Fruit fly (Drosophila melanogaster) whole organism, embryonic: ENCODE data around the gene HtrA2.

Experiments
- Atf6 ChIP-seq: fragments of 200-800 bp; sonication (Bioruptor generic); IDR thresholded peaks from 2 replicates; pipeline ENCODE4 v1.3.6; 2022; ENCODE audit warnings: missing biosample characterization, missing genetic modification characterization
- B-H1 ChIP-seq: fragments of 200-800 bp; sonication (Bioruptor generic); IDR thresholded peaks from 3 replicates; pipeline ENCODE4 v1.3.6; 2022; ENCODE audit warnings: missing biosample characterization, missing genetic modification characterization
- Blimp-1 ChIP-seq: fragments of 200-800 bp; sonication (Bioruptor generic); optimal IDR thresholded peaks from 3 replicates; lab custom pipeline; 2018; ENCODE audit warnings: missing biosample characterization, missing genetic modification characterization, mild to moderate bottlenecking, moderate library complexity, missing genetic modification reagents
- CG10267 ChIP-seq: fragments of 200-800 bp; sonication (Bioruptor generic); optimal IDR thresholded peaks from 2 replicates; lab custom pipeline; 2018; ENCODE audit warnings: missing biosample characterization, mild to moderate bottlenecking, missing genetic modification characterization, moderate library complexity
- CG1602 ChIP-seq: fragments of 200-800 bp; sonication (Bioruptor generic); optimal IDR thresholded peaks from 3 replicates; lab custom pipeline; 2016; ENCODE audit warnings: missing biosample characterization, missing genetic modification characterization
- CG16813 ChIP-seq: fragments of 200-800 bp; sonication (Bioruptor generic); IDR thresholded peaks from 3 replicates; pipeline ENCODE4 v1.3.6; 2022; ENCODE audit warnings: missing biosample characterization, missing genetic modification characterization; ENCODE audit not compliant: partially characterized antibody
- CG2199 ChIP-seq: fragments of 200-800 bp; sonication (Bioruptor generic); IDR thresholded peaks from 3 replicates; pipeline ENCODE4 v1.3.6; 2022; ENCODE audit warnings: missing biosample characterization, missing genetic modification characterization
- CG2889 ChIP-seq: fragments of 200-800 bp; sonication (Bioruptor generic); IDR thresholded peaks from 3 replicates; pipeline ENCODE4 v1.3.6; 2022; ENCODE audit warnings: missing biosample characterization, missing genetic modification characterization
- CG31441 ChIP-seq: fragments of 200-800 bp; sonication (Bioruptor generic); IDR thresholded peaks from 2 replicates; pipeline ENCODE4 v1.3.6; 2022; ENCODE audit warnings: missing biosample characterization, missing genetic modification characterization
- CG3163 ChIP-seq: fragments of 200-800 bp; sonication (Bioruptor generic); optimal IDR thresholded peaks from 3 replicates; lab custom pipeline; 2016; ENCODE audit warnings: missing biosample characterization, missing genetic modification characterization
- CG42726 ChIP-seq: fragments of 200-800 bp; sonication (Bioruptor generic); IDR thresholded peaks from 2 replicates; pipeline ENCODE4 v1.3.6; 2022; ENCODE audit warnings: missing biosample characterization, missing genetic modification characterization; ENCODE audit not compliant: partially characterized antibody
- CG4360 ChIP-seq: fragments of 200-800 bp; sonication (Bioruptor generic); IDR thresholded peaks from 2 replicates; pipeline ENCODE4 v1.3.6; 2022; ENCODE audit warnings: missing biosample characterization, missing genetic modification characterization
- CG4404 ChIP-seq: fragments of 200-800 bp; sonication (Bioruptor generic); IDR thresholded peaks from 2 replicates; pipeline ENCODE4 v1.3.6; 2022; ENCODE audit warnings: missing biosample characterization, missing genetic modification characterization
- CG6791 ChIP-seq: fragments of 200-800 bp; sonication (Bioruptor generic); IDR thresholded peaks from 3 replicates; pipeline ENCODE4 v1.3.6; 2022; ENCODE audit warnings: missing biosample characterization, missing genetic modification characterization; ENCODE audit not compliant: partially characterized antibody
- CG7556 ChIP-seq: fragments of 200-800 bp; sonication (Bioruptor generic); optimal IDR thresholded peaks from 2 replicates; lab custom pipeline; 2017; ENCODE audit warnings: missing biosample characterization, mild to moderate bottlenecking, missing genetic modification characterization
- CG9215 ChIP-seq: fragments of 200-800 bp; sonication (Bioruptor generic); IDR thresholded peaks from 2 replicates; pipeline ENCODE4 v1.3.6; 2022; ENCODE audit warnings: missing biosample characterization, missing genetic modification characterization
- CG9727 ChIP-seq: fragments of 200-800 bp; sonication (Bioruptor generic); optimal IDR thresholded peaks from 3 replicates; lab custom pipeline; 2017; ENCODE audit warnings: missing biosample characterization, mild to moderate bottlenecking, missing genetic modification characterization
- Chrac-16 ChIP-seq: fragments of 200-800 bp; sonication (Bioruptor generic); optimal IDR thresholded peaks from 3 replicates; lab custom pipeline; 2016; ENCODE audit warnings: missing biosample characterization, missing genetic modification characterization
- Deaf1 ChIP-seq: fragments of 200-800 bp; optimal IDR thresholded peaks from 3 replicates; lab custom pipeline; 2019; ENCODE audit warnings: missing biosample characterization, mild to moderate bottlenecking, missing genetic modification characterization, moderate library complexity
- MESR4 ChIP-seq: fragments of 200-800 bp; sonication (Bioruptor generic); optimal IDR thresholded peaks from 2 replicates; lab custom pipeline; 2018; ENCODE audit warnings: missing biosample characterization, mild to moderate bottlenecking, missing genetic modification characterization, moderate library complexity
- Med ChIP-seq: fragments of 200-800 bp; sonication (Bioruptor generic); peaks from one replicate; lab custom pipeline; 2016; ENCODE audit warnings: missing biosample characterization, missing genetic modification characterization, mild to moderate bottlenecking, inconsistent platforms, moderate library complexity
- Six4 ChIP-seq: fragments of 200-800 bp; sonication (Bioruptor generic); optimal IDR thresholded peaks from 2 replicates; lab custom pipeline; 2016; ENCODE audit warnings: missing biosample characterization, missing genetic modification characterization
- ab ChIP-seq: fragments of 200-800 bp; sonication (Bioruptor generic); optimal IDR thresholded peaks from 2 replicates; lab custom pipeline; 2016; ENCODE audit warnings: missing biosample characterization, missing genetic modification characterization
- ase ChIP-seq: fragments of 200-800 bp; sonication (Bioruptor generic); IDR thresholded peaks from 3 replicates; pipeline ENCODE4 v1.3.6; 2022; ENCODE audit warnings: missing biosample characterization, missing genetic modification characterization
- ato ChIP-seq: fragments of 200-800 bp; sonication (Bioruptor generic); IDR thresholded peaks from 2 replicates; pipeline ENCODE4 v1.3.6; 2022; ENCODE audit warnings: missing biosample characterization, missing genetic modification characterization; ENCODE audit not compliant: partially characterized antibody
- bsh ChIP-seq, 2 experiments: fragments of 200-800 bp; sonication (Bioruptor generic); optimal IDR thresholded peaks; 2 replicates each; lab custom pipeline; 2017 to 2018; ENCODE audit warnings: mild to moderate bottlenecking in 2 of 2, missing biosample characterization in 2 of 2, missing genetic modification characterization in 2 of 2, moderate library complexity in 1 of 2
- cg ChIP-seq: fragments of 200-800 bp; sonication (Bioruptor generic); optimal IDR thresholded peaks from 3 replicates; lab custom pipeline; 2019; ENCODE audit warnings: missing biosample characterization, mild to moderate bottlenecking, missing genetic modification characterization, moderate library complexity
- chm ChIP-seq: fragments of 200-800 bp; sonication (Bioruptor generic); IDR thresholded peaks from 2 replicates; pipeline ENCODE4 v1.3.6; 2022; ENCODE audit warnings: missing biosample characterization, missing genetic modification characterization
- dpn ChIP-seq, 2 experiments: fragments of 200-800 bp; sonication (Bioruptor generic); optimal IDR thresholded peaks; 3 replicates each; lab custom pipeline; 2016; ENCODE audit warnings: missing biosample characterization in 2 of 2, missing genetic modification characterization in 2 of 2
- eve ChIP-seq, 2 experiments: fragments of >200 bp; optimal IDR thresholded peaks; 2 replicates each; lab custom pipeline; 2017; ENCODE audit warnings: missing biosample characterization in 2 of 2, missing genetic modification characterization in 2 of 2
- ftz-f1 ChIP-seq: fragments of 200-800 bp; sonication (Bioruptor generic); optimal IDR thresholded peaks from 2 replicates; lab custom pipeline; 2016; ENCODE audit warnings: missing biosample characterization, missing genetic modification characterization
- gsb ChIP-seq: fragments of 200-800 bp; sonication (Bioruptor generic); IDR thresholded peaks from 2 replicates; pipeline ENCODE4 v1.3.6; 2022; ENCODE audit warnings: missing biosample characterization, missing genetic modification characterization
- hth ChIP-seq: fragments of >200 bp; optimal IDR thresholded peaks from 2 replicates; lab custom pipeline; 2017; ENCODE audit warnings: inconsistent platforms
- ind ChIP-seq: fragments of 200-800 bp; sonication (Bioruptor generic); optimal IDR thresholded peaks from 3 replicates; lab custom pipeline; 2016; ENCODE audit warnings: missing biosample characterization, missing genetic modification characterization
- kni ChIP-seq: fragments of 200-800 bp; sonication (Bioruptor generic); optimal IDR thresholded peaks from 3 replicates; lab custom pipeline; 2017; ENCODE audit warnings: mild to moderate bottlenecking, missing biosample characterization, missing genetic modification reagents, missing genetic modification characterization
- pros ChIP-seq: fragments of 200-800 bp; sonication (Bioruptor generic); optimal IDR thresholded peaks from 3 replicates; lab custom pipeline; 2019; ENCODE audit warnings: missing biosample characterization, mild to moderate bottlenecking, missing genetic modification characterization, moderate library complexity
- ranshi ChIP-seq: fragments of 200-800 bp; sonication (Bioruptor generic); IDR thresholded peaks from 2 replicates; pipeline ENCODE4 v1.3.6; 2022; ENCODE audit warnings: missing biosample characterization, missing genetic modification characterization
- row ChIP-seq: fragments of 200-800 bp; sonication (Bioruptor generic); IDR thresholded peaks from 3 replicates; pipeline ENCODE4 v1.3.6; 2022; ENCODE audit warnings: missing biosample characterization, missing genetic modification characterization
- seq ChIP-seq: fragments of 200-800 bp; sonication (Bioruptor generic); IDR thresholded peaks from 2 replicates; pipeline ENCODE4 v1.3.6; 2022; ENCODE audit warnings: missing biosample characterization, missing genetic modification characterization
- sna ChIP-seq: fragments of 200-800 bp; sonication (Bioruptor generic); IDR thresholded peaks from 2 replicates; pipeline ENCODE4 v1.3.6; 2022; ENCODE audit warnings: missing biosample characterization, missing genetic modification characterization; ENCODE audit not compliant: partially characterized antibody
- sr ChIP-seq: fragments of 200-800 bp; sonication (Bioruptor generic); IDR thresholded peaks from 3 replicates; pipeline ENCODE4 v1.3.6; 2022; ENCODE audit warnings: missing biosample characterization, missing genetic modification characterization
- tll ChIP-seq, 2 experiments: fragments of 200-800 bp in 1 of 2; fragments of >200 bp in 1 of 2; sonication (Bioruptor generic) in 1 of 2; optimal IDR thresholded peaks; 2 replicates each; lab custom pipeline; 2017 to 2019; ENCODE audit warnings: missing biosample characterization in 2 of 2, missing genetic modification characterization in 2 of 2, mild to moderate bottlenecking in 1 of 2, moderate library complexity in 1 of 2
- trem ChIP-seq: fragments of 200-800 bp; optimal IDR thresholded peaks from 3 replicates; lab custom pipeline; 2019; ENCODE audit warnings: missing biosample characterization, mild to moderate bottlenecking, missing genetic modification characterization, moderate library complexity
- twi ChIP-seq: fragments of 200-800 bp; optimal IDR thresholded peaks from 2 replicates; lab custom pipeline; 2019; ENCODE audit warnings: missing biosample characterization, mild to moderate bottlenecking, missing genetic modification characterization, moderate library complexity
- vfl ChIP-seq: fragments of 200-800 bp; sonication (Bioruptor generic); optimal IDR thresholded peaks from 2 replicates; lab custom pipeline; 2016; ENCODE audit warnings: missing biosample characterization, missing genetic modification characterization
- vvl ChIP-seq: fragments of 200-800 bp; sonication (Bioruptor generic); IDR thresholded peaks from 2 replicates; pipeline ENCODE4 v1.3.6; 2022; ENCODE audit warnings: missing biosample characterization, missing genetic modification characterization
- wek ChIP-seq: fragments of 200-800 bp; sonication (Bioruptor generic); optimal IDR thresholded peaks from 3 replicates; lab custom pipeline; 2018; ENCODE audit warnings: missing biosample characterization, mild to moderate bottlenecking, missing genetic modification characterization, moderate library complexity
- zen ChIP-seq: fragments of 200-800 bp; sonication (Bioruptor generic); optimal IDR thresholded peaks from 3 replicates; lab custom pipeline; 2018; ENCODE audit warnings: missing biosample characterization, mild to moderate bottlenecking, missing genetic modification characterization, moderate library complexity

The HtrA2 gene

dm6 chr3R:14477877-14478437 is 33.6 kb downstream of the HtrA2 start:
- TF ChIP-seq Blimp-1 (peak; percentile 92), ftz-f1 (GFP tag; lab: Kevin White, UChicago) (no peak), vfl (GFP tag; lab: Kevin White, UChicago) (no peak), CG31441 (GFP tag; lab: Robert Waterston, UW) (no peak), pros (GFP tag; lab: Kevin White, UChicago) (peak; percentile 49), chm (GFP tag; lab: Robert Waterston, UW) (peak; percentile 9; the same call in 1 of the 2 replicates), CG1602 (GFP tag; lab: Kevin White, UChicago) (no peak), zen (tag; lab: Kevin White, UChicago) (peak; percentile 71), tll (GFP tag; optimal IDR thresholded peaks at IDR 0.05; lab: Kevin White, UChicago) (peak in 1 of 2 experiments; percentile 24), kni (GFP tag; lab: Kevin White, UChicago) (peak; percentile 52), cg (GFP tag; lab: Kevin White, UChicago) (peak; percentile 82), CG6791 (0 out of 3 replicates have a peak, but pooled peaks have one; percentile 36), twi (tag; lab: Kevin White, UChicago) (peak; percentile 97), trem (tag; lab: Kevin White, UChicago) (no peak), CG2889 (GFP tag; lab: Robert Waterston, UW) (no peak)
- TF ChIP-seq, all 482 proteins: peak for 9

dm6 chr3R:14477085-14477762 is 34.3 kb downstream of the HtrA2 start:
- TF ChIP-seq B-H1 (GFP tag; lab: Robert Waterston, UW), result no peak
- TF ChIP-seq bsh (GFP tag; optimal IDR thresholded peaks at IDR 0.05; lab: Kevin White, UChicago), result no peak
- no peak for TF ChIP-seq Chrac-16
- no peak for TF ChIP-seq CG9215 (GFP tag; lab: Robert Waterston, UW)
- TF ChIP-seq ind (GFP tag; lab: Kevin White, UChicago), result no peak
- no peak for TF ChIP-seq CG16813
- no peak for TF ChIP-seq seq (GFP tag; lab: Robert Waterston, UW)
- no peak for TF ChIP-seq cg (GFP tag; lab: Kevin White, UChicago)
- TF ChIP-seq ab (GFP tag; lab: Kevin White, UChicago), result no peak
- no peak for TF ChIP-seq Deaf1
- no peak for TF ChIP-seq dpn (GFP tag; optimal IDR thresholded peaks at IDR 0.05; lab: Kevin White, UChicago)
- no peak for TF ChIP-seq ase
- peak; percentile 74 for TF ChIP-seq Med (GFP tag; lab: Kevin White, UChicago)
- no peak for TF ChIP-seq CG7556 (GFP tag; lab: Kevin White, UChicago)
- no peak for TF ChIP-seq ranshi (GFP tag; lab: Robert Waterston, UW)
- TF ChIP-seq gsb (GFP tag; lab: Robert Waterston, UW), result no peak
- TF ChIP-seq ato (GFP tag; lab: Robert Waterston, UW), result no peak
- no peak for TF ChIP-seq wek (GFP tag; lab: Kevin White, UChicago)
- no peak for TF ChIP-seq row (GFP tag; lab: Robert Waterston, UW)
- TF ChIP-seq sna (GFP tag; lab: Robert Waterston, UW), result no peak
- TF ChIP-seq vvl (GFP tag; lab: Robert Waterston, UW), result 0 out of 2 replicates have a peak, but pooled peaks have one; percentile 9
- TF ChIP-seq CG42726, result no peak
- TF ChIP-seq CG2199 (GFP tag; lab: Robert Waterston, UW), result no peak
- TF ChIP-seq CG3163 (GFP tag; lab: Kevin White, UChicago), result no peak
- TF ChIP-seq eve (GFP tag; optimal IDR thresholded peaks at IDR 0.05; lab: Kevin White, UChicago), result peak in 1 of 2 experiments; percentile 55
- no peak for TF ChIP-seq sr (GFP tag; lab: Robert Waterston, UW)
- no peak for TF ChIP-seq Atf6 (GFP tag; lab: Robert Waterston, UW)
- TF ChIP-seq hth (lab: Kevin White, UChicago), result no peak
- TF ChIP-seq CG4404 (GFP tag; lab: Robert Waterston, UW), result no peak
- TF ChIP-seq CG9727 (GFP tag; lab: Kevin White, UChicago), result no peak
- no peak for TF ChIP-seq MESR4 (GFP tag; lab: Kevin White, UChicago)
- TF ChIP-seq CG4360 (GFP tag; lab: Robert Waterston, UW), result peak; percentile 39; the same call in 1 of the 2 replicates
- no peak for TF ChIP-seq CG10267
- no peak for TF ChIP-seq Six4 (GFP tag; lab: Kevin White, UChicago)
